Worm (Caenorhabditis elegans): ENCODE results near the gene W03G11.4.

DNA sequence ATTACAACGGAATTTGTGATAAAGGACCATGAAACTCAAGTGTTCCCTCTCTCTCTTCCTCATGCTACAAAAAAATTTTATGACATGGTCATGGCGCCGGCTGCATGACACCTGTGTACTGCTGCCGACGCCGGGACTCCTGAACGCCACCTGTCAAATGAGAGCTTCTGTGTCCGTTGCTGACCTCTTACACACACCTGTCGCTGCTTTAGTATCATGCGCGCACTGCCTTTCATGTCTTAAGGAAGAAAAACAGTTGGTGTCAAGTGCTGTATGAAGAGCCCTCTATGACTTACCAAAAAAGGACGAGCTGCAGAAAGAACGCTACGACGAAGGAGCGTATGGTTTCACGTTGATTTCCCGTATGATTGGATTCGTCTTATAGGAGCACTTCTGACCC, 322 bp downstream of the W03G11.4 start:
- no peak for TF ChIP-seq lin-11 (tag; optimal IDR thresholded peaks at IDR 0.05)
- no peak for TF ChIP-seq ama-1 (optimal IDR thresholded peaks at IDR 0.05)
- TF ChIP-seq blmp-1 (tag; optimal IDR thresholded peaks at IDR 0.05; ENCODE audit: insufficient read depth) = no peak
- no peak for TF ChIP-seq unc-39 (tag; optimal IDR thresholded peaks at IDR 0.05)
- TF ChIP-seq nhr-11 (tag; optimal IDR thresholded peaks at IDR 0.05) = no peak
- TF ChIP-seq unc-62 (GFP tag; optimal IDR thresholded peaks at IDR 0.05) = no peak
- TF ChIP-seq ztf-11 (tag; optimal IDR thresholded peaks at IDR 0.05) = no peak
